Fruit fly (Drosophila melanogaster): ENCODE data around the gene CG43084.

DNA sequence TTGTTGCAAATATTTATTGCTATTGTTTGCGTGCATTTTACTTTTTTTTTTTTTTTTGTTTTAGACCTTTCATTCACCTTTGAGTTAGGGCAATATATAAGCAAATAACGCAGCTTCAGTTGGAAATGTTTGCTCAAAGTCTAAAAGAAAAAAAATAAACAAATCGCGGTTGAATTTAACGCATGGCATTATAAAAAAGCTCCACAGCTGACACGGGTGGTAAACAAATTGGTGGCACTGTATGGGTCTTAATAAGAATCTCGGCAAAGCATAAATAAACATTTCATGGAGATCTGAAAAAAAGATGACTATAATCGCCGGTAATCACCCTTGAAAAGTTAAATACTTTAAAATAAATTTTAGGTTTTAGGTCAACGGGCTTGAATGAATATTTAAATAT, 43.8 kb downstream of the CG43084 start:
- TF ChIP-seq CG8478 (optimal IDR thresholded peaks at IDR 0.05) (no peak), CTCF (optimal IDR thresholded peaks at IDR 0.05) (no peak)
